Fruit fly (Drosophila melanogaster): ENCODE data around the gene CG17672.

dm6 chr3L:13080418-13080817 lies 51.7 kb downstream of the CG17672 start:
- no peak for TF ChIP-seq CG2199 (GFP tag; IDR thresholded peaks at IDR 0.05)
- no peak for TF ChIP-seq repo (GFP tag; optimal IDR thresholded peaks at IDR 0.05)
- no peak for TF ChIP-seq Fer2 (tag; optimal IDR thresholded peaks at IDR 0.05)
- no peak for TF ChIP-seq pita (GFP tag; optimal IDR thresholded peaks at IDR 0.05)
- TF ChIP-seq sima (GFP tag; optimal IDR thresholded peaks at IDR 0.05): no peak
- no peak for TF ChIP-seq en (GFP tag; optimal IDR thresholded peaks at IDR 0.05)

Data from whole organism, embryonic.